Fruit fly (Drosophila melanogaster): Measurements from ENCODE around the gene CG32512.

Gene CG32512

DNA sequence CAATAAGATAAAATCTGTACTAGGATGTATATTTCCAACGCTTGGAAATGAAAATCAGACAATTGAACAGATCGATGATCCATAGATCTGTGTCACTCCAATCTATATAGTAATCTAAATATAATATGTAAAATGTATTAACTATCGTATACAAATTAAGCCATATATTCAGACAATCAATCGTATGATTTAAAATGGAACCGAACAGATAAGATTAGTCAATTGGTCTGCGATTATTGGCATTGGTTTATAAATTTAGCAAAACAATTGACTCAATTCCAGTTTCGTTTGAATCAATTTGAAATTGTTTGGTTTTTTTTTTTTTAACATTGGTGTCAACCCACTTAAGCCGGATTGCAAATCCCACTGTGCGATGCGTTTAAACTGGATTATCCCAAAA lies 568 bp upstream of the CG32512 start (continued):
- TF ChIP-seq CG6792 (GFP tag; optimal IDR thresholded peaks at IDR 0.05) (peak; percentile 1), Hr4 (GFP tag; optimal IDR thresholded peaks at IDR 0.05) (peak; percentile 16), fd85E (GFP tag; optimal IDR thresholded peaks at IDR 0.05) (no peak), Hr39 (GFP tag; optimal IDR thresholded peaks at IDR 0.05) (peak; percentile 10), Sox14 (GFP tag; optimal IDR thresholded peaks at IDR 0.05) (no peak), pdm3 (GFP tag; optimal IDR thresholded peaks at IDR 0.05) (peak; percentile 36), Sox15 (GFP tag; optimal IDR thresholded peaks at IDR 0.05) (no peak), CG10631 (GFP tag; optimal IDR thresholded peaks at IDR 0.05) (peak; percentile 27), CG6854 (GFP tag; optimal IDR thresholded peaks at IDR 0.05) (no peak), salr (GFP tag; optimal IDR thresholded peaks at IDR 0.05) (peak; percentile 16 to 72), CG10669 (GFP tag; optimal IDR thresholded peaks at IDR 0.05) (peak; percentile 35), CG8632 (GFP tag; optimal IDR thresholded peaks at IDR 0.05) (peak; percentile 33), CG6163 (GFP tag; IDR thresholded peaks at IDR 0.05) (peak; percentile 52; the same call in 2 of the 3 replicates), CG34406 (GFP tag; optimal IDR thresholded peaks at IDR 0.05) (peak; percentile 35), eg (GFP tag; IDR thresholded peaks at IDR 0.05) (peak; percentile 49; the same call in 2 of the 3 replicates), achi (GFP tag; optimal IDR thresholded peaks at IDR 0.05) (peak; percentile 32)

dm6 chrX:21065775-21066174 lies 1.6 kb downstream of the CG32512 start:
- TF ChIP-seq Lpt (GFP tag; optimal IDR thresholded peaks at IDR 0.05) (no peak), Gug (GFP tag; IDR thresholded peaks at IDR 0.05) (no peak), Ets96B (tag; optimal IDR thresholded peaks at IDR 0.05) (no peak), CG7368 (GFP tag; optimal IDR thresholded peaks at IDR 0.05) (no peak), Hr4 (GFP tag; optimal IDR thresholded peaks at IDR 0.05) (no peak), CG11294 (GFP tag; IDR thresholded peaks at IDR 0.05) (no peak), eg (GFP tag; IDR thresholded peaks at IDR 0.05) (no peak), CG3919 (GFP tag; optimal IDR thresholded peaks at IDR 0.05) (no peak), CG11902 (GFP tag; optimal IDR thresholded peaks at IDR 0.05) (no peak), Blimp-1 (GFP tag; optimal IDR thresholded peaks at IDR 0.05) (no peak), spab (GFP tag; optimal IDR thresholded peaks at IDR 0.05) (no peak), Eip78C (GFP tag) (peak; percentile 10), topi (GFP tag; optimal IDR thresholded peaks at IDR 0.05) (no peak), dac (GFP tag; optimal IDR thresholded peaks at IDR 0.05) (no peak), CG8632 (GFP tag; optimal IDR thresholded peaks at IDR 0.05) (no peak), fkh (GFP tag; optimal IDR thresholded peaks at IDR 0.05) (peak; percentile 65), CG10669 (GFP tag; optimal IDR thresholded peaks at IDR 0.05) (no peak), svp (GFP tag) (peak; percentile 38)

- peak; percentile 90 for TF ChIP-seq Hr4 (GFP tag; optimal IDR thresholded peaks at IDR 0.05)
- TF ChIP-seq CG8319 (GFP tag; optimal IDR thresholded peaks at IDR 0.05), result peak; percentile 88
- peak; percentile 96 for TF ChIP-seq Sox102F (GFP tag; optimal IDR thresholded peaks at IDR 0.05)
- peak; percentile 60 for TF ChIP-seq dac (GFP tag; optimal IDR thresholded peaks at IDR 0.05)
- peak; percentile 97 for TF ChIP-seq Hr39 (GFP tag; optimal IDR thresholded peaks at IDR 0.05)
- TF ChIP-seq Ets96B (tag; optimal IDR thresholded peaks at IDR 0.05), result peak; percentile 75
- peak; percentile 93 for TF ChIP-seq pdm3 (GFP tag; optimal IDR thresholded peaks at IDR 0.05)
- peak; percentile 85 for TF ChIP-seq CG16779 (tag; optimal IDR thresholded peaks at IDR 0.05)
- peak; percentile 87 for TF ChIP-seq achi (GFP tag; optimal IDR thresholded peaks at IDR 0.05)
- peak; percentile 90 for TF ChIP-seq CG8632 (GFP tag; optimal IDR thresholded peaks at IDR 0.05)
- TF ChIP-seq CG3919 (GFP tag; optimal IDR thresholded peaks at IDR 0.05), result peak; percentile 92
- peak; percentile 80 for TF ChIP-seq CG6276 (GFP tag; optimal IDR thresholded peaks at IDR 0.05)
- peak; percentile 91 for TF ChIP-seq net (GFP tag; optimal IDR thresholded peaks at IDR 0.05)
- TF ChIP-seq dsx (GFP tag; optimal IDR thresholded peaks at IDR 0.05; ENCODE audit: poor library complexity, severe bottlenecking), result peak; percentile 67
- TF ChIP-seq CG6792 (GFP tag; optimal IDR thresholded peaks at IDR 0.05), result peak; percentile 94
- TF ChIP-seq CG31627 (GFP tag; optimal IDR thresholded peaks at IDR 0.05), result peak; percentile 98
- TF ChIP-seq CG6808 (GFP tag; optimal IDR thresholded peaks at IDR 0.05), result peak; percentile 80
- peak; percentile 96 for TF ChIP-seq Eip78C (GFP tag)
- TF ChIP-seq CG6854 (GFP tag; optimal IDR thresholded peaks at IDR 0.05), result peak; percentile 95
- peak; percentile 93 for TF ChIP-seq OdsH (GFP tag; optimal IDR thresholded peaks at IDR 0.05)
- TF ChIP-seq svp (GFP tag), result peak; percentile 98
- peak; percentile 83 for TF ChIP-seq Lpt (GFP tag; optimal IDR thresholded peaks at IDR 0.05)
- TF ChIP-seq lz (GFP tag; optimal IDR thresholded peaks at IDR 0.05), result peak; percentile 96
- peak; percentile 92 for TF ChIP-seq Sox15 (GFP tag; optimal IDR thresholded peaks at IDR 0.05)
- TF ChIP-seq CG10669 (GFP tag; optimal IDR thresholded peaks at IDR 0.05), result peak; percentile 85
- TF ChIP-seq CG4318 (GFP tag; optimal IDR thresholded peaks at IDR 0.05), result peak; percentile 65
- peak; percentile 95 for TF ChIP-seq vri (GFP tag; optimal IDR thresholded peaks at IDR 0.05)
- TF ChIP-seq CG15336 (GFP tag; IDR thresholded peaks at IDR 0.05), result peak; percentile 91
- TF ChIP-seq CG34406 (GFP tag; optimal IDR thresholded peaks at IDR 0.05), result peak; percentile 91
- TF ChIP-seq cyc (GFP tag; optimal IDR thresholded peaks at IDR 0.05), result peak; percentile 97
- TF ChIP-seq fd59A (GFP tag; optimal IDR thresholded peaks at IDR 0.05), result peak; percentile 70
- peak; percentile 92 for TF ChIP-seq Eip75B (GFP tag; optimal IDR thresholded peaks at IDR 0.05)
These were observed 2.4 kb downstream of the CG32512 start for dm6 chrX:21064927-21065326.

Data from whole organism, prepupa.